Fruit fly (Drosophila melanogaster): ENCODE measurements around the gene Sec61gamma.

dm6 chrX:19688848-19689247 lies 45.7 kb downstream of the Sec61gamma start, which contains the start of gene CG14227:
- TF ChIP-seq Myc (optimal IDR thresholded peaks at IDR 0.05) (no peak), insv (optimal IDR thresholded peaks at IDR 0.05) (no peak), ttk (optimal IDR thresholded peaks at IDR 0.05) (no peak), psq (optimal IDR thresholded peaks at IDR 0.05) (no peak)
